Worm (Caenorhabditis elegans) whole organism, late embryonic: ENCODE results near the gene trx-3.

Source experiments
- C08G9.2 ChIP-seq: sonication (generic microtip); optimal IDR thresholded peaks from 2 replicates; lab custom pipeline; 2016; ENCODE audit warnings: mild to moderate bottlenecking, missing genetic modification characterization, moderate library complexity, missing compliant biosample characterization
- C38D4.7 ChIP-seq: fragments of 200-800 bp; sonication (Bioruptor generic); optimal IDR thresholded peaks from 2 replicates; lab custom pipeline; 2018; ENCODE audit warnings: mild to moderate bottlenecking, missing genetic modification characterization, moderate library complexity, missing compliant biosample characterization
- K09A11.1 ChIP-seq: sonication (generic microtip); optimal IDR thresholded peaks from 2 replicates; lab custom pipeline; 2017; ENCODE audit warnings: antibody characterized with exemption, mild to moderate bottlenecking, missing genetic modification characterization, missing compliant biosample characterization; ENCODE audit not compliant: insufficient read depth
- T23F11.4 ChIP-seq: fragments of 200-800 bp; sonication (Bioruptor generic); optimal IDR thresholded peaks from 2 replicates; lab custom pipeline; 2018; ENCODE audit warnings: mild to moderate bottlenecking, missing genetic modification characterization, missing compliant biosample characterization
- ahr-1 ChIP-seq: sonication (generic microtip); optimal IDR thresholded peaks from 2 replicates; lab custom pipeline; 2016; ENCODE audit warnings: missing genetic modification characterization, missing compliant biosample characterization
- ama-1 ChIP-seq: fragments of 150-350 bp; optimal IDR thresholded peaks from 2 replicates; lab custom pipeline; 2014
- ceh-14 ChIP-seq: sonication (generic microtip); optimal IDR thresholded peaks from 2 replicates; lab custom pipeline; 2016; ENCODE audit warnings: missing genotype, missing genetic modification characterization, missing compliant biosample characterization
- ceh-19 ChIP-seq: fragments of 200-800 bp; sonication (Bioruptor generic); optimal IDR thresholded peaks from 2 replicates; lab custom pipeline; 2018; ENCODE audit warnings: mild to moderate bottlenecking, missing genetic modification characterization, missing compliant biosample characterization
- ceh-22 ChIP-seq: sonication (generic microtip); optimal IDR thresholded peaks from 2 replicates; lab custom pipeline; 2017; ENCODE audit warnings: missing biosample characterization, missing genetic modification characterization
- ceh-24 ChIP-seq: sonication (generic microtip); optimal IDR thresholded peaks from 2 replicates; lab custom pipeline; 2016; ENCODE audit warnings: mild to moderate bottlenecking, missing genetic modification characterization, missing compliant biosample characterization
- ceh-34 ChIP-seq: sonication (generic microtip); optimal IDR thresholded peaks from 2 replicates; lab custom pipeline; 2016; ENCODE audit warnings: mild to moderate bottlenecking, missing genetic modification characterization, missing compliant biosample characterization
- ceh-45 ChIP-seq: fragments of 200-800 bp; sonication (Bioruptor generic); IDR thresholded peaks from 2 replicates; pipeline ENCODE4 v1.3.6; 2022; ENCODE audit warnings: missing genetic modification reagents, missing genetic modification characterization, missing compliant biosample characterization
- ceh-48 ChIP-seq: sonication (generic microtip); optimal IDR thresholded peaks from 2 replicates; lab custom pipeline; 2016; ENCODE audit warnings: missing genetic modification characterization, inconsistent platforms, missing compliant biosample characterization
- che-1 ChIP-seq: sonication (generic microtip); optimal IDR thresholded peaks from 2 replicates; lab custom pipeline; 2016; ENCODE audit warnings: mild to moderate bottlenecking, missing genetic modification characterization, missing compliant biosample characterization
- elt-2 ChIP-seq: sonication (generic microtip); optimal IDR thresholded peaks from 2 replicates; lab custom pipeline; 2016; ENCODE audit warnings: missing genetic modification reagents, missing genetic modification characterization, missing compliant biosample characterization
- elt-4 ChIP-seq: sonication (generic microtip); optimal IDR thresholded peaks from 2 replicates; lab custom pipeline; 2016; ENCODE audit warnings: missing genetic modification characterization, missing compliant biosample characterization
- fkh-10 ChIP-seq: fragments of 150-350 bp; optimal IDR thresholded peaks from 2 replicates; lab custom pipeline; 2014; ENCODE audit warnings: missing biosample characterization, missing genetic modification reagents, missing genetic modification characterization
- fkh-6 ChIP-seq: sonication (generic microtip); optimal IDR thresholded peaks from 2 replicates; lab custom pipeline; 2016; ENCODE audit warnings: missing genetic modification characterization, missing compliant biosample characterization
- gmeb-2 ChIP-seq: sonication (generic microtip); optimal IDR thresholded peaks from 2 replicates; lab custom pipeline; 2016; ENCODE audit warnings: missing genetic modification characterization, inconsistent platforms, missing compliant biosample characterization
- hlh-13 ChIP-seq: fragments of 200-800 bp; sonication (Bioruptor generic); optimal IDR thresholded peaks from 2 replicates; lab custom pipeline; 2018; ENCODE audit warnings: mild to moderate bottlenecking, missing genetic modification characterization, missing compliant biosample characterization
- lim-6 ChIP-seq: sonication (generic microtip); optimal IDR thresholded peaks from 2 replicates; lab custom pipeline; 2016; ENCODE audit warnings: missing genetic modification characterization, missing compliant biosample characterization
- odd-2 ChIP-seq: sonication (generic microtip); optimal IDR thresholded peaks from 2 replicates; lab custom pipeline; 2017; ENCODE audit warnings: antibody characterized with exemption, mild to moderate bottlenecking, missing genetic modification characterization, missing compliant biosample characterization
- pat-9 ChIP-seq: fragments of 200-800 bp; sonication (Bioruptor generic); optimal IDR thresholded peaks from 2 replicates; lab custom pipeline; 2018; ENCODE audit warnings: mild to moderate bottlenecking, missing genetic modification characterization, moderate library complexity, missing compliant biosample characterization
- pax-1 ChIP-seq: fragments of 150-350 bp; optimal IDR thresholded peaks from 2 replicates; lab custom pipeline; 2014; ENCODE audit warnings: missing biosample characterization, missing genetic modification characterization
- pha-2 ChIP-seq: sonication (generic microtip); optimal IDR thresholded peaks from 2 replicates; lab custom pipeline; 2017; ENCODE audit warnings: mild to moderate bottlenecking, missing genetic modification characterization, missing compliant biosample characterization
- pha-4 ChIP-seq: fragments of 150-350 bp; optimal IDR thresholded peaks from 2 replicates; lab custom pipeline; 2018; ENCODE audit warnings: missing biosample characterization, missing genetic modification reagents, missing genetic modification characterization
- pqm-1 ChIP-seq: sonication (generic microtip); optimal IDR thresholded peaks from 2 replicates; lab custom pipeline; 2016; ENCODE audit warnings: missing genetic modification characterization, missing compliant biosample characterization
- pros-1 ChIP-seq: fragments of 150-350 bp; optimal IDR thresholded peaks from 2 replicates; lab custom pipeline; 2014; ENCODE audit warnings: missing biosample characterization, missing genetic modification reagents, missing genetic modification characterization
- ref-2 ChIP-seq: sonication (generic microtip); optimal IDR thresholded peaks from 2 replicates; lab custom pipeline; 2016; ENCODE audit warnings: missing genetic modification characterization, missing compliant biosample characterization
- rnt-1 ChIP-seq: sonication (generic microtip); optimal IDR thresholded peaks from 2 replicates; lab custom pipeline; 2016; ENCODE audit warnings: missing genetic modification characterization, missing compliant biosample characterization
- sdc-2 ChIP-seq: sonication (generic microtip); optimal IDR thresholded peaks from 2 replicates; lab custom pipeline; 2016; ENCODE audit warnings: missing genotype, missing genetic modification characterization, missing compliant biosample characterization
- sox-2 ChIP-seq: fragments of 200-800 bp; sonication (Bioruptor generic); IDR thresholded peaks from 2 replicates; pipeline ENCODE4 v1.3.6; 2022; ENCODE audit warnings: missing genetic modification reagents, missing genetic modification characterization, missing compliant biosample characterization
- sox-4 ChIP-seq: sonication (generic microtip); optimal IDR thresholded peaks from 2 replicates; lab custom pipeline; 2017; ENCODE audit warnings: mild to moderate bottlenecking, missing genetic modification characterization, inconsistent platforms, missing compliant biosample characterization
- tbx-2 ChIP-seq: sonication (generic microtip); optimal IDR thresholded peaks from 2 replicates; lab custom pipeline; 2016; ENCODE audit warnings: missing genetic modification characterization, missing compliant biosample characterization
- unc-3 ChIP-seq, 2 experiments: fragments of 200-800 bp in 1 of 2; sonication (Bioruptor generic) in 1 of 2; sonication (generic microtip) in 1 of 2; conservative IDR thresholded peaks in 1 of 2; optimal IDR thresholded peaks in 1 of 2; 2 replicates each; pipeline versions ENCODE4 v1.3.6 to Lab custom; 2016 to 2022; ENCODE audit warnings: missing compliant biosample characterization in 2 of 2, missing genetic modification characterization in 2 of 2, missing genetic modification reagents in 1 of 2
- unc-42 ChIP-seq: sonication (generic microtip); optimal IDR thresholded peaks from 2 replicates; lab custom pipeline; 2016; ENCODE audit warnings: missing genotype, missing genetic modification characterization, missing compliant biosample characterization
- unc-55 ChIP-seq: sonication (generic microtip); optimal IDR thresholded peaks from 2 replicates; lab custom pipeline; 2017; ENCODE audit warnings: missing biosample characterization, missing genetic modification reagents, missing genetic modification characterization
- unc-86 ChIP-seq: sonication (generic microtip); optimal IDR thresholded peaks from 2 replicates; lab custom pipeline; 2016; ENCODE audit warnings: missing genetic modification characterization, missing compliant biosample characterization
- zip-5 ChIP-seq: sonication (generic microtip); optimal IDR thresholded peaks from 2 replicates; lab custom pipeline; 2016; ENCODE audit warnings: missing genetic modification characterization, missing compliant biosample characterization

Gene trx-3

DNA sequence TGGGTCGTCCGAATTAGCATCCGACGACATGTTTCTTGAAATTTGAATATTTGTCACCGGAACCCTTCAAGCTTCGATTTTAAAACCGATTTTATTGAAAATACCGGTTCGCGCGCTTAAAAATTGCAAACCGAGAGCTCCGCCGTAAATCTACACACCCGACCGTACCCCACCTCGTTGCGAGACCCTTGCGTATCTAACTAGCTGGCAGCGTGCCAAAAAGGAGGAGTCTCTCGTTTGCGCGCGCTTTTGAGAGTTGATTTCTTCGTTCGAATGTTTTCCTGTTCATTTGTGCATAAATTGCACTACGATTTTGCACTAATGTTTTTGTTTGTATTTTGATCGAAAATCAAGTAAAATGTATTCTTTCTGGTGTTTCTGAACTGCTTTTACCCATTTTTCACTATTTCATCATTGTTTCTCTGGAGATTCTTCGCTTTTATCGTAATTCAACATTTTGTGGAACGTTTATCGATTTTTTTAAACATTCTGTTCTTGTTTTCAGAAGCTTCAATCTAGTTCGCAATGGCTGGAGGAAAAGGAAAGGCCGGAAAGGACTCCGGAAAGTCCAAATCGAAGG is 41.0 kb upstream of the trx-3 start, which contains the start of the genes wapl-1 and htz-1 (continued):
- TF ChIP-seq unc-42 (tag; lab: Kevin White, UChicago) (peak; percentile 64), K09A11.1 (tag; lab: Kevin White, UChicago) (peak; percentile 11), gmeb-2 (tag; lab: Kevin White, UChicago) (no peak), rnt-1 (peak; percentile 69), ceh-19 (no peak), pros-1 (tag; lab: Kevin White, UChicago) (no peak), odd-2 (tag; lab: Kevin White, UChicago) (no peak), ceh-34 (tag; lab: Kevin White, UChicago) (peak; percentile 59), hlh-13 (GFP tag; lab: Kevin White, UChicago) (no peak), unc-55 (GFP tag; lab: Kevin White, UChicago) (peak; percentile 69), fkh-10 (GFP tag; lab: Kevin White, UChicago) (no peak), sdc-2 (tag; lab: Kevin White, UChicago) (no peak), ceh-14 (peak; percentile 58), pax-1 (peak; percentile 61), ceh-45 (GFP tag; lab: Robert Waterston, UW) (no peak)

DNA sequence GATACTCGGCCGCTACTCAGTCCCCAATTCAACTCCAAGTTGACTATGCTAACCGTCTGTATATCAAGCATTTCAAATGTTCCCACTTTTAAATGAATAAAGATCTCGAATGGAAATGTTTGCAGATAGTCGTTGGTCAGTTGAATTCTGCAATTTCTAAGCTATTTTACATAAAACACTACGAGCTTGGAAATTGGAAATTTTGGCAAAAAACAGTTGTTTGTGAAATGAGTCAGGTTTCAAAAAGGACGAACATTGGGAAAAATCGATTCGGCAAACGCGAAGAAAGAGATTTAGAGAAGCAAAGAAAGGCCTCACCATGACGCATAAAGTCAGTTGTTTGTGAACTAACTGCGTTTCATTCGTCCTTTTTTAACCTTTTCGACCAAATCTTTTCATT is 39.9 kb upstream of the trx-3 start:
- TF ChIP-seq ahr-1 (tag; lab: Kevin White, UChicago), result no peak
- no peak for TF ChIP-seq pha-2 (tag; lab: Kevin White, UChicago)
- TF ChIP-seq sdc-2 (tag; lab: Kevin White, UChicago), result no peak
- TF ChIP-seq ama-1 (lab: Kevin White, UChicago), result peak; percentile 76
- peak; percentile 69 for TF ChIP-seq ceh-48 (tag; lab: Kevin White, UChicago)
- no peak for TF ChIP-seq zip-5
- no peak for TF ChIP-seq T23F11.4 (GFP tag; lab: Kevin White, UChicago)
- no peak for TF ChIP-seq che-1 (tag; lab: Kevin White, UChicago)
- TF ChIP-seq ceh-14, result no peak
- no peak for TF ChIP-seq sox-2 (GFP tag; lab: Robert Waterston, UW)
- no peak for TF ChIP-seq ceh-24

DNA sequence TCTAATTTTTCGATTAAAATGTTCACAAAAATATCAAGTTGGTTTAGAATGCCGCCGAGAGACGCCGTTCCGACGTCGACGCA is 39.7 kb upstream of the trx-3 start, which contains the start of gene chat-1:
Gene chat-1 (plus strand): TSS at position 48 of the 83 bp plus-strand sequence.
- TF ChIP-seq che-1 (tag; lab: Kevin White, UChicago) (no peak), pha-4 (no peak), pat-9 (no peak), C38D4.7 (GFP tag; lab: Kevin White, UChicago) (no peak), K09A11.1 (tag; lab: Kevin White, UChicago) (no peak), unc-3 (GFP tag; conservative IDR thresholded peaks at IDR 0.05; lab: Robert Waterston, UW) (no peak), unc-3 (tag; optimal IDR thresholded peaks at IDR 0.05; lab: Kevin White, UChicago) (no peak), elt-4 (tag; lab: Kevin White, UChicago) (no peak), C08G9.2 (tag; lab: Kevin White, UChicago) (no peak), gmeb-2 (tag; lab: Kevin White, UChicago) (no peak), tbx-2 (no peak), unc-86 (tag; lab: Kevin White, UChicago) (no peak), fkh-6 (tag; lab: Kevin White, UChicago) (no peak), elt-2 (tag; lab: Kevin White, UChicago) (no peak), ref-2 (tag; lab: Kevin White, UChicago) (no peak), pqm-1 (tag; lab: Kevin White, UChicago) (no peak), sox-4 (tag; lab: Kevin White, UChicago) (no peak), ahr-1 (tag; lab: Kevin White, UChicago) (no peak), ceh-22 (tag; lab: Kevin White, UChicago) (no peak), lim-6 (tag; lab: Kevin White, UChicago) (no peak)
